Worm (Caenorhabditis elegans): Measurements from ENCODE around the gene teg-1.

teg-1 gene

ce11 chrIII:11350107-11350826 lies 32.2 kb upstream of the teg-1 start:
- no peak for TF ChIP-seq lin-39 (tag; optimal IDR thresholded peaks at IDR 0.05)
- TF ChIP-seq fos-1 (tag; optimal IDR thresholded peaks at IDR 0.05) = peak; percentile 44
- TF ChIP-seq sma-9 (GFP tag; optimal IDR thresholded peaks at IDR 0.05) = no peak
- no peak for TF ChIP-seq sma-9 (tag; optimal IDR thresholded peaks at IDR 0.05)

DNA sequence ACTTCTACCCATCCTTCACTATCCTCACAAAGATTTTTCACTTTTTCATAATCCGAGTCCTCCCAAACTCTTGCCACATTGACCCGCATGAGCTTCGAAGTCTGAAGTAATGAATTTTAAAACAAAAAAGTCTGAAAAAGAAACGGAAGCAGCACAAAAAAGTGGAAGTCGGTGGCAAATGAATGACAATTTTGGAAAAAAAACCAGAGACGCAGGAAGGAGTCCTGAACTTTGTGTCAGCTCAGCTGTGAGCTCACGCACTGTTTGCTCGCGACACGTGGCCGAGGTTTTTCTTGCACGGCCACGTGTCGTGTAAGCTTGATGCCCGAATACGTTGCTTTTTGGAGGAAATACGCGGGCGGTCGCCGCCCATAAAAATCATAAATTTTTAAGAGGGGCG lies 28.4 kb upstream of the teg-1 start, which contains the start of gene T28D6.7:
TSS of gene T28D6.7 (minus strand) at position 101 of the 400 bp plus-strand sequence.
- no peak for TF ChIP-seq nhr-25 (tag; optimal IDR thresholded peaks at IDR 0.05)
- TF ChIP-seq alr-1 (tag; optimal IDR thresholded peaks at IDR 0.05) = no peak
- no peak for TF ChIP-seq ztf-1 (GFP tag; conservative IDR thresholded peaks at IDR 0.05)
- TF ChIP-seq nhr-11 (tag; optimal IDR thresholded peaks at IDR 0.05) = no peak
- TF ChIP-seq ama-1 (optimal IDR thresholded peaks at IDR 0.05) = no peak
- TF ChIP-seq mdl-1 (tag; optimal IDR thresholded peaks at IDR 0.05) = no peak
- no peak for TF ChIP-seq crh-2 (tag; optimal IDR thresholded peaks at IDR 0.05)
- no peak for TF ChIP-seq R02D3.7 (tag; optimal IDR thresholded peaks at IDR 0.05)
- no peak for TF ChIP-seq lsy-2 (tag; optimal IDR thresholded peaks at IDR 0.05)
- no peak for TF ChIP-seq gmeb-1 (tag; optimal IDR thresholded peaks at IDR 0.05)
- TF ChIP-seq elt-3 (tag; optimal IDR thresholded peaks at IDR 0.05) = no peak

ce11 chrIII:11344125-11344524 lies 26.1 kb upstream of the teg-1 start:
- TF ChIP-seq sma-9 (GFP tag; optimal IDR thresholded peaks at IDR 0.05) (no peak), sma-9 (tag; optimal IDR thresholded peaks at IDR 0.05) (no peak), nhr-237 (tag; optimal IDR thresholded peaks at IDR 0.05) (no peak), nhr-77 (tag; optimal IDR thresholded peaks at IDR 0.05) (no peak), mab-5 (tag; optimal IDR thresholded peaks at IDR 0.05) (no peak), nhr-12 (tag; optimal IDR thresholded peaks at IDR 0.05) (no peak), sem-4 (tag; optimal IDR thresholded peaks at IDR 0.05) (no peak), elt-1 (tag; optimal IDR thresholded peaks at IDR 0.05) (no peak), R02D3.7 (tag; optimal IDR thresholded peaks at IDR 0.05) (no peak), unc-39 (tag; optimal IDR thresholded peaks at IDR 0.05) (no peak), aly-2 (tag; optimal IDR thresholded peaks at IDR 0.05) (no peak), ztf-1 (GFP tag; conservative IDR thresholded peaks at IDR 0.05) (no peak), ZK546.5 (tag; optimal IDR thresholded peaks at IDR 0.05) (no peak), sma-3 (GFP tag; optimal IDR thresholded peaks at IDR 0.05) (no peak), snpc-4 (tag; optimal IDR thresholded peaks at IDR 0.05) (no peak), egl-27 (tag; optimal IDR thresholded peaks at IDR 0.05) (no peak), nhr-23 (tag; optimal IDR thresholded peaks at IDR 0.05) (no peak), dmd-4 (tag; optimal IDR thresholded peaks at IDR 0.05) (no peak), peb-1 (tag; optimal IDR thresholded peaks at IDR 0.05) (no peak)

- TF ChIP-seq lsy-2 (tag; optimal IDR thresholded peaks at IDR 0.05) = peak; percentile 41 to 45
- TF ChIP-seq unc-39 (tag; optimal IDR thresholded peaks at IDR 0.05) = no peak
- no peak for TF ChIP-seq unc-62 (GFP tag; optimal IDR thresholded peaks at IDR 0.05)
- no peak for TF ChIP-seq nhr-77 (tag; optimal IDR thresholded peaks at IDR 0.05)
- TF ChIP-seq elt-3 (tag; optimal IDR thresholded peaks at IDR 0.05) = no peak
- TF ChIP-seq nhr-129 (tag; optimal IDR thresholded peaks at IDR 0.05) = no peak
- no peak for TF ChIP-seq nhr-237 (tag; optimal IDR thresholded peaks at IDR 0.05)
- no peak for TF ChIP-seq zag-1 (tag; optimal IDR thresholded peaks at IDR 0.05)
- no peak for TF ChIP-seq snpc-4 (tag; optimal IDR thresholded peaks at IDR 0.05)
- no peak for TF ChIP-seq sma-9 (GFP tag; optimal IDR thresholded peaks at IDR 0.05)
- no peak for TF ChIP-seq sma-9 (tag; optimal IDR thresholded peaks at IDR 0.05)
- TF ChIP-seq nhr-10 (tag; optimal IDR thresholded peaks at IDR 0.05) = no peak
- TF ChIP-seq ZK546.5 (tag; optimal IDR thresholded peaks at IDR 0.05) = no peak
- no peak for TF ChIP-seq dmd-4 (tag; optimal IDR thresholded peaks at IDR 0.05)
- TF ChIP-seq nhr-11 (tag; optimal IDR thresholded peaks at IDR 0.05) = no peak
- TF ChIP-seq F13H6.1 (tag; optimal IDR thresholded peaks at IDR 0.05) = peak; percentile 19
- TF ChIP-seq fos-1 (tag; optimal IDR thresholded peaks at IDR 0.05) = no peak
- TF ChIP-seq Y55F3AM.14 (GFP tag; optimal IDR thresholded peaks at IDR 0.05) = no peak
- no peak for TF ChIP-seq elt-1 (tag; optimal IDR thresholded peaks at IDR 0.05)
- peak; percentile 27 for TF ChIP-seq gmeb-1 (tag; optimal IDR thresholded peaks at IDR 0.05)
- TF ChIP-seq unc-55 (GFP tag; optimal IDR thresholded peaks at IDR 0.05) = peak; percentile 37
- TF ChIP-seq lin-11 (tag; optimal IDR thresholded peaks at IDR 0.05) = no peak
- TF ChIP-seq mdl-1 (tag; optimal IDR thresholded peaks at IDR 0.05) = no peak
- no peak for TF ChIP-seq skn-1 (tag; optimal IDR thresholded peaks at IDR 0.05)
- no peak for TF ChIP-seq aly-2 (tag; optimal IDR thresholded peaks at IDR 0.05)
- TF ChIP-seq nhr-6 (tag; optimal IDR thresholded peaks at IDR 0.05) = no peak
- TF ChIP-seq R02D3.7 (tag; optimal IDR thresholded peaks at IDR 0.05) = no peak
- no peak for TF ChIP-seq egl-27 (tag; optimal IDR thresholded peaks at IDR 0.05)
- TF ChIP-seq ceh-16 (tag; optimal IDR thresholded peaks at IDR 0.05) = no peak
- TF ChIP-seq ztf-11 (tag; optimal IDR thresholded peaks at IDR 0.05) = no peak
- TF ChIP-seq ceh-82 (tag; optimal IDR thresholded peaks at IDR 0.05) = no peak
- no peak for TF ChIP-seq lin-39 (tag; optimal IDR thresholded peaks at IDR 0.05)
- TF ChIP-seq sem-4 (tag; optimal IDR thresholded peaks at IDR 0.05) = no peak
- TF ChIP-seq ztf-4 (tag; optimal IDR thresholded peaks at IDR 0.05) = no peak
- TF ChIP-seq peb-1 (tag; optimal IDR thresholded peaks at IDR 0.05) = no peak
- no peak for TF ChIP-seq nhr-25 (tag; optimal IDR thresholded peaks at IDR 0.05)
- no peak for TF ChIP-seq nhr-12 (tag; optimal IDR thresholded peaks at IDR 0.05)
- TF ChIP-seq C34F6.9 (tag; optimal IDR thresholded peaks at IDR 0.05) = peak; percentile 41
- TF ChIP-seq alr-1 (tag; optimal IDR thresholded peaks at IDR 0.05) = no peak
Measured at ce11 chrIII:11343041-11343440, 25.0 kb upstream of the teg-1 start, which contains the start of the genes T28D6.6 and pen-2. Gene T28D6.6 (minus strand): TSS chrIII:11343108. Gene pen-2 (plus strand): TSS chrIII:11343322.

Data from whole organism, L2 larva.